Worm (Caenorhabditis elegans) whole organism, late embryonic: ENCODE measurements around the gene F22B7.3.

Source experiments
- che-1 ChIP-seq: sonication (generic microtip); optimal IDR thresholded peaks from 2 replicates; lab custom pipeline; 2016; ENCODE audit warnings: mild to moderate bottlenecking, missing genetic modification characterization, missing compliant biosample characterization
- nhr-11 ChIP-seq: fragments of 150-350 bp; optimal IDR thresholded peaks from 2 replicates; lab custom pipeline; 2014; ENCODE audit warnings: missing biosample characterization, missing genetic modification characterization
- pha-4 ChIP-seq: fragments of 150-350 bp; optimal IDR thresholded peaks from 2 replicates; lab custom pipeline; 2018; ENCODE audit warnings: missing biosample characterization, missing genetic modification reagents, missing genetic modification characterization

- TF ChIP-seq che-1 (tag; lab: Kevin White, UChicago): no peak
- TF ChIP-seq nhr-11: no peak
- TF ChIP-seq pha-4 (tag; lab: Kevin White, UChicago): no peak
Measured at ce11 chrIII:8656957-8657356, 8.3 kb downstream of the F22B7.3 start.
